Worm (Caenorhabditis elegans): Measurements from ENCODE around the gene ZC395.5.

Gene ZC395.5

DNA sequence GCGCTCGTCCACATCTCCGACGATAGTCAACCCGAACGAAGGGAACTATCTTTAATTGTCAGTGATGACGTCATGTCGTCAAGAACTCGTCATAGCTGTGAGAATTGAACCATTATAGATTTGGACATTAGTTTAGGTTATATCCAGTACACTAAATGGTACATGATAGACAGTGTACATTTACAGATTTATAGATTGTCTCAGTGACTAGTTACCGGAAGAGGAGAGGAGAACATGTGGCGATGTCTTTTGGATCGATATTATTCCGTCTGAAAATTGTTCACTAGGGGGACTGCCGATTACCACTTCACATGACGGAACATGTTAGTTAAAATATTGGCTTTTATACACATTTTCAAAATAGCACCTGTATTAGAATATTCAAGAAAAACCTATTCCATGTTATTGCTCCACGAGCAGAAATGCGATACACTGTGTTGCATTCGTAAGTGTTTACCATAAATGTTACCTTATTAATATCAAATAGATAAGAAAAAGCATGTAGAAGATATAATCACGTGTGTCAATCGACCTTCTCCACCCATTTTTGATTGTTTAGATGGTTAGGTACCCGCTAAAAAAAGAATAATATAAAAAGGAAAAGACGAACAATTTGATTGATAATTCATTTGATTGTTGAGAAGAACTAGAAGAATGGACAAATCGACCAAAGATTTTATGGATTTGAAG lies at the start of gene ZC395.5:
Gene ZC395.5, plus strand, starts transcription at position 632 of the 690 bp plus-strand sequence.
- TF ChIP-seq hlh-30 (tag; optimal IDR thresholded peaks at IDR 0.05; ENCODE audit: insufficient read depth) (no peak), eyg-1 (tag; optimal IDR thresholded peaks at IDR 0.05) (no peak), ceh-2 (tag; optimal IDR thresholded peaks at IDR 0.05) (no peak), nhr-232 (tag; optimal IDR thresholded peaks at IDR 0.05) (no peak)

DNA sequence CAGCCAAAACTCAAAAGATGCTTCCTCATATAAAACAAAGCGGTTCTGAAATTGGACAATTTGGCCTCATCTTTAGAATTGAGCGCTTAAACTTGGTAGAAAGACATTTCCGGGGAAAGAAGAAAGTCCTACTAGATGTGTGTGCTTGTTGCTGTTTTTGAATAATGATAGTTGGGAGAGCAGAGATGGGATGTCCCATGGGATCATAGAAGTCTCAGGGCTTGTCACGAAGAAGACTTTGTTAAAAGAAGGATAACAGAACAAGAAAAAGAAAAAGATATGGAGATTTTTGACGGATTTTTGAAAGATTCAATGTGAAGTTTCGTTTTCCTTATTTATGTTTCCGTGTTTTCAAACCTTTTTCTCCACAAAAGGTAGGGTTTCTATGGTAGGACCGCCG lies 49.0 kb upstream of the ZC395.5 start, which contains the start of gene ZC155.2:
Gene ZC155.2, plus strand, starts transcription at position 301 of the 400 bp plus-strand sequence.
- TF ChIP-seq npax-4 (tag; optimal IDR thresholded peaks at IDR 0.05) (no peak), ceh-34 (tag; optimal IDR thresholded peaks at IDR 0.05) (no peak), nhr-232 (tag; optimal IDR thresholded peaks at IDR 0.05) (no peak), unc-3 (GFP tag; conservative IDR thresholded peaks at IDR 0.05) (no peak), unc-3 (tag; optimal IDR thresholded peaks at IDR 0.05) (peak; percentile 33), lin-11 (tag; optimal IDR thresholded peaks at IDR 0.05) (no peak)

DNA sequence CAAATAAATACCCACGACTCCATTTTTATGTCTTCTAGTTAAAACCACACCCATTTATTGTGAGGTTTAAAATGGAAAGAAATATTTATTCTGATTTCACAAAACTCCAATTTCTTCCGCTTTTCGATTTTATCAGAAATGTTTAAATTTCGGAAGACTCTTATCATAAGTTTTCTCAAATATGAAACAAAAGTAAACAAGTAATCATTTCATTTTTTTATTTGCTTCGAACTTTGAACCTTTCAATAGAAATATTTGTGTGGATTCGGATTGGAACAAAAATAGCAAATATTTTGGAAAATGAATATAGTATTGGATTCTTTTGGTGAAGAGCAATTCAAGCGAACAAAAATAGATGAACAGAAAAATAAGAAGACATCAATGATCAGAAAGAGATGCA lies 45.8 kb upstream of the ZC395.5 start:
- TF ChIP-seq lim-6 (tag; optimal IDR thresholded peaks at IDR 0.05) (no peak), hlh-30 (tag; optimal IDR thresholded peaks at IDR 0.05; ENCODE audit: insufficient read depth) (no peak), C08G9.2 (tag; optimal IDR thresholded peaks at IDR 0.05) (no peak), K09A11.1 (tag; optimal IDR thresholded peaks at IDR 0.05; ENCODE audit: insufficient read depth) (no peak), ceh-2 (tag; optimal IDR thresholded peaks at IDR 0.05) (no peak), pat-9 (tag; optimal IDR thresholded peaks at IDR 0.05) (no peak), eyg-1 (tag; optimal IDR thresholded peaks at IDR 0.05) (no peak), elt-4 (tag; optimal IDR thresholded peaks at IDR 0.05) (no peak)

DNA sequence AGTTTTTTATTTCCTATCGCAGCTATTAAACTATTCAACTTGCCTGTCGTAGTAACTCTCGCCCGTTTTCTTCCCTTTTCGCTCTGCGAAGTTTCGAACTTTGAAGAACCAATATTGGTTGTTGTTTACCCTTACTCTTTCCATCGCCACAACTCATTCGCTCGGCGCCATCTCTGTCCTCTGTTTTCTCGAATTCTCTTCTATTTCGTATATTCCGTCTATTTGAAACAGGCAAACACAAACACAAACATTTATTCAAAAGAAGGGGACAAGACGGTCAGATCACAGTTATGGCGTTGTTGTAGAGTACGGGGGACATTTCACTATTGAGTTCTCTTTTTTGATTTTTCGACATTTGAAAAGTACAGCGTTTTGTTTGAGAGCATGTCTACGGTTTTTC lies 44.9 kb upstream of the ZC395.5 start:
- no peak for TF ChIP-seq ceh-2 (tag; optimal IDR thresholded peaks at IDR 0.05)
- TF ChIP-seq npax-4 (tag; optimal IDR thresholded peaks at IDR 0.05), result no peak
- no peak for TF ChIP-seq ztf-16 (tag; optimal IDR thresholded peaks at IDR 0.05)
- no peak for TF ChIP-seq ets-4 (tag; optimal IDR thresholded peaks at IDR 0.05)
- no peak for TF ChIP-seq ceh-19 (GFP tag; optimal IDR thresholded peaks at IDR 0.05)
- no peak for TF ChIP-seq K02D7.2 (tag; optimal IDR thresholded peaks at IDR 0.05)
- TF ChIP-seq elt-2 (tag; optimal IDR thresholded peaks at IDR 0.05), result no peak

DNA sequence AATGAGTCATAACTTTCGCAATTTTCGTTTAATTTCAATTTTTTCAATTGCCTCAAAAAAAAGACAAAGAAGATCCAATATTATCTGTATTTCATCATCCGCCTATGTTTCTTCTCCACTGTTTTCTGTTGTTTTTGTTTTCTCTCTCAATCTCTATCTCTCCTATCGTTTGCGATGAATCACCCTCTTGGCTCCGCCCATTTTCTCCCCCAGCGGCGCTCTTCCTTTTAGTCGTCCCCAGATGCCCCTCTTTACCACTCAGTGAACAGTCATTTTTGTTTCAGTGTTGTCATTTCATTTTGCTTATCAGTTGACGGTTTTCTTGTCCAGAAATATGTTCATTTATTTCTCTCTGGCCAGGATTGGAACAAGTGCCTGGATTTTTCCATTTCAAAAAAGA lies 42.7 kb upstream of the ZC395.5 start:
- TF ChIP-seq C38D4.7 (GFP tag; optimal IDR thresholded peaks at IDR 0.05) (no peak), ceh-34 (tag; optimal IDR thresholded peaks at IDR 0.05) (no peak), ceh-18 (tag; optimal IDR thresholded peaks at IDR 0.05) (peak; percentile 12)

DNA sequence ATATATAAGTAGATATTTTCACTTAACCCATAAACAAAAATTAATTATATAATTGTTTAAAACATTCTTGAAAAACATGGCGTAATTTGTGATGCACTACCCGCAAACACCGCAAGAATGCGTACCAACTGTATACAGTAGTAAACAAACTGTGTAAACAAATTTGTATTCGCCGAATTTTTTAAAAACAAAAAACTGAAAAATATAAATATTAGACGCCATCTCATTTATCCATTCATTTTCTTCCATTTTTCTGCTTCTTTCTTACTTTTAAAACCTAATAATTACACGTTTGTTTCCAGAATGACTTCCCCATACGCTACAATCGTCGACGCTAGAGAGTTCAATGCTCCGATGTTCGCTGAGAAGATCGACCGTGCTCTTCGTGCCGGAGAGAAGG lies 42.3 kb upstream of the ZC395.5 start, which contains the start of gene nex-1:
Gene nex-1, plus strand, starts transcription at position 301 of the 400 bp plus-strand sequence.
- no peak for TF ChIP-seq dve-1 (tag; optimal IDR thresholded peaks at IDR 0.05)
- TF ChIP-seq unc-86 (tag; optimal IDR thresholded peaks at IDR 0.05), result no peak
- no peak for TF ChIP-seq ztf-16 (tag; optimal IDR thresholded peaks at IDR 0.05)
- TF ChIP-seq ceh-9 (tag; optimal IDR thresholded peaks at IDR 0.05), result no peak

DNA sequence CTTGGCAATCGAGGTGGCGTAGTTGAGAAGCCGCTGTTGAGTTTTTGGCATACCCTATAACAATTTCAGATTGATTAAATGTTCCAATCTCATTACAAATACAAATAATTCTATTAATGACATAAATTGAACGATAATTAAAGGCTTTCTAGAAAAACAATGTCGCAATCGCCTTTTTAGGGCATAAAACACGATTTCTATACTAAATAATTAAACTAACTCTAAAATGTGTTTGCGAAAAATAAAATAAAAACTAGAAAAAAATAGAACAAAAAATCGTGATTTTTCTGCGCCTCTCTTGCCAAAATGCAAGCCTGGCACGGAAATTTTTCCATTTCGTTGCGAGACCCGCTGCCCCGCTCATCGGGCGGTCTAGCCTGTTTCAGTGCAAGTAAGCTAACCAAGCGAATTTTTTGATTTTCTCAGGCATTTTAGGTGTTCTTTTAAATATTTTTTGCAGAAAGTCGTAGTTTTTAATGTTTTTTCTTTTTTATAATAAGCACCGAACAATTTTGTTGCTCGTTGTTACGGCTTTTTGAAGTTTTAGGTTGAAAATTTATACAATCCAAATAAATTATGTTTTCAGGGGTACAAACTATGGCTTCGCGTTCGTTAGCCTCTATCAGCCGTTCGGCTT lies 39.7 kb upstream of the ZC395.5 start, which contains the start of the genes C34E10.12, C34E10.10 and atp-2:
Gene C34E10.12, minus strand, starts transcription at position 51 of the 637 bp plus-strand sequence.
Gene C34E10.10, minus strand, starts transcription at position 54 of the 637 bp plus-strand sequence.
Gene atp-2, plus strand, starts transcription at position 587 of the 637 bp plus-strand sequence.
- TF ChIP-seq pag-3 (tag; optimal IDR thresholded peaks at IDR 0.05; ENCODE audit: borderline replicate concordance) (no peak), ceh-18 (tag; optimal IDR thresholded peaks at IDR 0.05) (peak; percentile 48), rnt-1 (tag; optimal IDR thresholded peaks at IDR 0.05) (peak; percentile 43), elt-2 (tag; optimal IDR thresholded peaks at IDR 0.05) (peak; percentile 51), K09A11.1 (tag; optimal IDR thresholded peaks at IDR 0.05; ENCODE audit: insufficient read depth) (peak; percentile 10), ceh-24 (tag; optimal IDR thresholded peaks at IDR 0.05) (no peak), tbx-2 (tag; optimal IDR thresholded peaks at IDR 0.05) (peak; percentile 62), pat-9 (tag; optimal IDR thresholded peaks at IDR 0.05) (no peak), fkh-6 (tag; optimal IDR thresholded peaks at IDR 0.05) (no peak), gmeb-2 (tag; optimal IDR thresholded peaks at IDR 0.05) (no peak), elt-4 (tag; optimal IDR thresholded peaks at IDR 0.05) (no peak), hlh-6 (tag; optimal IDR thresholded peaks at IDR 0.05) (no peak), mec-3 (tag; optimal IDR thresholded peaks at IDR 0.05; ENCODE audit: borderline replicate concordance) (no peak), syd-9 (tag; optimal IDR thresholded peaks at IDR 0.05) (no peak), unc-86 (tag; optimal IDR thresholded peaks at IDR 0.05) (peak; percentile 7), K02D7.2 (tag; optimal IDR thresholded peaks at IDR 0.05) (no peak), F13H6.1 (tag; optimal IDR thresholded peaks at IDR 0.05) (peak; percentile 13), ahr-1 (tag; optimal IDR thresholded peaks at IDR 0.05) (no peak), nfya-1 (tag; optimal IDR thresholded peaks at IDR 0.05) (peak; percentile 70), pha-2 (tag; optimal IDR thresholded peaks at IDR 0.05) (no peak), ets-4 (tag; optimal IDR thresholded peaks at IDR 0.05) (peak; percentile 68)
